6 fruit fly cellular contexts compared by ENCODE assay signal in the genomic region with DNA sequence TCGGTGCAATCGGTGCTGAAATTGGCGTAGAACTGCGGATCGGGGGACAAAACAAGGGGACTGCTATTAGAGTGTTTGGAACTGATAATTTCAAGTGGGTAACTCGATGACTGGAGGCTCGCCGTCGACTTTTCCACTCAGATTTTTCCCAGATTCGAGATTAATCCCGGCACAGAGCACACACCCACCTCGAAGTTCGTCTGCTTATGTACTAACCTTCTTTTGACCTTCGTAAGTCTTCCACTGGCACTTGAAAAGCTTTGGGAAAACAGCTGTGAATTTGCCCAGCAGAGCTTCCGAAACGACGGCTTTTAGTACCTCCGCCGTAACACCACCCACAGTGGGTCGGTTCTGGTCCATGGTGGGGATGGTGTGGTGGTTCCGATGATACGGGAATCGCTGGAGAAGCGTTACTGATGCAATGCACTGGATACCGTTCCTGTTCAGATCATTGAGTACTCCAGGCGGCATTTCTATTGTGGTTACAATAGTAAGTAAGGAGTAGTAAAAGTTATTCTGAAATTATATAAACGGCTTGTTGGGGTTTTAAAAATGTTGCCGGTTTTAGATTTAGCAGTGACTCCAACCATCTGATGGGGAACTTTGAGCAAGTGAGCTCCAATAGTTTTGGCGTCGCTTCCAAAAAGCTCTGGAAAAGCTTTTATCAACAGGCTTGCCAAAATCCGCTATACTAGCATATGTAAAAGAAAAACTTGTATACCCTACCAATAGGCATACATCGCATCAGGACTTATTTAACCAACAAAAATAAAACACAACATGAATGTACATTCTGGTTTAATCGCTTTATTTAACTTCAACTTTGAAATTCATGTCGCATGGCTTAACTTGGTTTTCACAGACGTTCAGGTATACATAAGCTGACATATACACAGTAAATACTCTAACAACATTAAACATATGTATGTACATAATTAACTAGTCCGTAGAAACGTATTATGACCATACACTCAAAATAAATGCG.
TF ChIP-seq lines count a peak whose summit lies in the region.

Gene Tpi (minus strand): TSS at position 537 of the 985 bp plus-strand sequence.

- peak; percentile 87 for TF ChIP-seq CTCF in whole organism, embryonic (GFP tag; optimal IDR thresholded peaks at IDR 0.05; lab: Kevin White, UChicago)

TF ChIP-seq in whole organism, 6 proteins besides CTCF, POLR2A, EP300 and RAD21:
- peak; percentile 61 for TF ChIP-seq CG8478 (optimal IDR thresholded peaks at IDR 0.05; lab: Kevin White, UChicago)
- no peak for TF ChIP-seq Dll (optimal IDR thresholded peaks at IDR 0.05; lab: Kevin White, UChicago)
- no peak for TF ChIP-seq usp (GFP tag; optimal IDR thresholded peaks at IDR 0.05; lab: Kevin White, UChicago)
- TF ChIP-seq EcR (GFP tag; optimal IDR thresholded peaks at IDR 0.05; lab: Kevin White, UChicago), result no peak
TF ChIP-seq in whole organism: peak in this region for 1.

TF ChIP-seq in whole organism, adult, 20 proteins besides CTCF, POLR2A, EP300 and RAD21:
- peak; percentile 32 for TF ChIP-seq CG33017 (tag; optimal IDR thresholded peaks at IDR 0.05; lab: Kevin White, UChicago)
- TF ChIP-seq tj (GFP tag; optimal IDR thresholded peaks at IDR 0.05; lab: Kevin White, UChicago), result peak; percentile 24
- TF ChIP-seq bab1 (GFP tag; optimal IDR thresholded peaks at IDR 0.05; lab: Kevin White, UChicago), result peak; percentile 57
- no peak for TF ChIP-seq CG5204 (GFP tag; optimal IDR thresholded peaks at IDR 0.05; lab: Kevin White, UChicago)
- TF ChIP-seq Hr96 (GFP tag; optimal IDR thresholded peaks at IDR 0.05; lab: Kevin White, UChicago), result no peak
- peak; percentile 50 for TF ChIP-seq ovo (GFP tag; optimal IDR thresholded peaks at IDR 0.05; lab: Kevin White, UChicago)
- peak; percentile 41 for TF ChIP-seq CG12768 (GFP tag; optimal IDR thresholded peaks at IDR 0.05; lab: Kevin White, UChicago)
- TF ChIP-seq cnc (optimal IDR thresholded peaks at IDR 0.05; lab: Kevin White, UChicago), result no peak
- peak; percentile 33 for TF ChIP-seq CG7101 (tag; optimal IDR thresholded peaks at IDR 0.05; lab: Kevin White, UChicago)
- peak; percentile 12 for TF ChIP-seq CG1620 (GFP tag; optimal IDR thresholded peaks at IDR 0.05; lab: Kevin White, UChicago)
- TF ChIP-seq CG14711 (tag; optimal IDR thresholded peaks at IDR 0.05; lab: Kevin White, UChicago), result peak; percentile 38
- peak; percentile 71 for TF ChIP-seq pad (GFP tag; optimal IDR thresholded peaks at IDR 0.05; lab: Kevin White, UChicago)
- TF ChIP-seq CG11617 (GFP tag; optimal IDR thresholded peaks at IDR 0.05; lab: Kevin White, UChicago), result peak; percentile 8

TF ChIP-seq in whole organism, embryonic, 481 proteins besides CTCF, POLR2A, EP300 and RAD21 (continues in another document):
- TF ChIP-seq CG3847 (GFP tag; IDR thresholded peaks at IDR 0.05; lab: Robert Waterston, UW), result no peak
- TF ChIP-seq CG4282 (GFP tag; optimal IDR thresholded peaks at IDR 0.05; lab: Kevin White, UChicago), result no peak
- TF ChIP-seq CG7839 (tag; optimal IDR thresholded peaks at IDR 0.05; lab: Kevin White, UChicago), result no peak
- no peak for TF ChIP-seq CG3838 (GFP tag; optimal IDR thresholded peaks at IDR 0.05; lab: Kevin White, UChicago)
- TF ChIP-seq toy (GFP tag; IDR thresholded peaks at IDR 0.05; lab: Robert Waterston, UW), result no peak
- no peak for TF ChIP-seq Nf-YC (tag; optimal IDR thresholded peaks at IDR 0.05; lab: Kevin White, UChicago)
- no peak for TF ChIP-seq Hey (tag; optimal IDR thresholded peaks at IDR 0.05; lab: Kevin White, UChicago)
- TF ChIP-seq unpg (GFP tag; optimal IDR thresholded peaks at IDR 0.05; lab: Kevin White, UChicago), result peak; percentile 62
- TF ChIP-seq CoRest (tag; optimal IDR thresholded peaks at IDR 0.05; lab: Kevin White, UChicago), result peak; percentile 13
- TF ChIP-seq cad (GFP tag; optimal IDR thresholded peaks at IDR 0.05; lab: Kevin White, UChicago), result no peak
- peak; percentile 67 for TF ChIP-seq PHDP (tag; optimal IDR thresholded peaks at IDR 0.05; lab: Kevin White, UChicago)
- TF ChIP-seq pan (optimal IDR thresholded peaks at IDR 0.05; lab: Kevin White, UChicago), result no peak
- TF ChIP-seq pan (GFP tag; optimal IDR thresholded peaks at IDR 0.05 in 1 of 2, IDR thresholded peaks at IDR 0.05 in 1 of 2), result peak in 1 of 2 experiments; percentile 28
- TF ChIP-seq YL-1 (GFP tag; optimal IDR thresholded peaks at IDR 0.05; lab: Kevin White, UChicago), result peak; percentile 50
- no peak for TF ChIP-seq scrt (GFP tag; optimal IDR thresholded peaks at IDR 0.05; lab: Kevin White, UChicago)
- TF ChIP-seq sim (GFP tag; IDR thresholded peaks at IDR 0.05; lab: Robert Waterston, UW), result no peak

TF ChIP-seq in whole organism, prepupa, 60 proteins besides CTCF, POLR2A, EP300 and RAD21 (continues in another document):
- TF ChIP-seq spab (GFP tag; optimal IDR thresholded peaks at IDR 0.05; lab: Kevin White, UChicago), result no peak
- TF ChIP-seq Smox (GFP tag; optimal IDR thresholded peaks at IDR 0.05; lab: Kevin White, UChicago), result peak; percentile 66
- TF ChIP-seq CG32006 (GFP tag; optimal IDR thresholded peaks at IDR 0.05; lab: Kevin White, UChicago), result peak; percentile 73
- TF ChIP-seq topi (GFP tag; optimal IDR thresholded peaks at IDR 0.05; lab: Kevin White, UChicago), result peak; percentile 43
- TF ChIP-seq CG8319 (GFP tag; optimal IDR thresholded peaks at IDR 0.05; lab: Kevin White, UChicago), result peak; percentile 19
- peak; percentile 1 for TF ChIP-seq CG16779 (tag; optimal IDR thresholded peaks at IDR 0.05; lab: Kevin White, UChicago)
- no peak for TF ChIP-seq CG3919 (GFP tag; optimal IDR thresholded peaks at IDR 0.05; lab: Kevin White, UChicago)
- no peak for TF ChIP-seq Hr38 (GFP tag; optimal IDR thresholded peaks at IDR 0.05; lab: Kevin White, UChicago)
- TF ChIP-seq dsx (GFP tag; optimal IDR thresholded peaks at IDR 0.05; lab: Kevin White, UChicago; ENCODE audit: poor library complexity, severe bottlenecking), result no peak
- TF ChIP-seq CG8632 (GFP tag; optimal IDR thresholded peaks at IDR 0.05; lab: Kevin White, UChicago), result peak; percentile 34
- peak; percentile 69 for TF ChIP-seq Sox14 (GFP tag; optimal IDR thresholded peaks at IDR 0.05; lab: Kevin White, UChicago)
- TF ChIP-seq CG4318 (GFP tag; optimal IDR thresholded peaks at IDR 0.05; lab: Kevin White, UChicago), result no peak
- no peak for TF ChIP-seq achi (GFP tag; optimal IDR thresholded peaks at IDR 0.05; lab: Kevin White, UChicago)
- no peak for TF ChIP-seq CG3032 (tag; optimal IDR thresholded peaks at IDR 0.05; lab: Kevin White, UChicago)
- peak; percentile 72 for TF ChIP-seq eg (GFP tag; IDR thresholded peaks at IDR 0.05; lab: Robert Waterston, UW)
- no peak for TF ChIP-seq CG6276 (GFP tag; optimal IDR thresholded peaks at IDR 0.05; lab: Kevin White, UChicago)

TF ChIP-seq in whole organism, pupa, 21 proteins besides CTCF, POLR2A, EP300 and RAD21 (continues in another document):
- TF ChIP-seq CG9948 (tag; optimal IDR thresholded peaks at IDR 0.05; lab: Kevin White, UChicago) (peak; percentile 25), D1 (tag; optimal IDR thresholded peaks at IDR 0.05; lab: Kevin White, UChicago) (no peak), EcR (GFP tag; optimal IDR thresholded peaks at IDR 0.05; lab: Kevin White, UChicago) (no peak), Snoo (tag; optimal IDR thresholded peaks at IDR 0.05; lab: Kevin White, UChicago) (no peak), Pif1B (GFP tag; optimal IDR thresholded peaks at IDR 0.05; lab: Kevin White, UChicago) (no peak), rn (GFP tag; IDR thresholded peaks at IDR 0.05; lab: Robert Waterston, UW) (no peak), CG17806 (tag; optimal IDR thresholded peaks at IDR 0.05; lab: Kevin White, UChicago) (no peak), CG4496 (GFP tag; IDR thresholded peaks at IDR 0.05; lab: Robert Waterston, UW) (peak; percentile 66; the same call in 2 of the 3 replicates), CG8301 (tag; optimal IDR thresholded peaks at IDR 0.05; lab: Kevin White, UChicago) (no peak), gl (tag; optimal IDR thresholded peaks at IDR 0.05; lab: Kevin White, UChicago) (no peak), CG15710 (tag; optimal IDR thresholded peaks at IDR 0.05; lab: Kevin White, UChicago) (peak; percentile 29), fd96Ca (GFP tag; IDR thresholded peaks at IDR 0.05; lab: Robert Waterston, UW) (0 out of 3 replicates have a peak, but pooled peaks have one; percentile 12), Pif1A (GFP tag; optimal IDR thresholded peaks at IDR 0.05; lab: Kevin White, UChicago) (no peak), CG12605 (GFP tag; IDR thresholded peaks at IDR 0.05; lab: Robert Waterston, UW) (no peak), Ets98B (GFP tag; IDR thresholded peaks at IDR 0.05; lab: Robert Waterston, UW) (peak; percentile 73), CG13204 (GFP tag; optimal IDR thresholded peaks at IDR 0.05; lab: Kevin White, UChicago) (no peak), CG14655 (GFP tag; optimal IDR thresholded peaks at IDR 0.05; lab: Kevin White, UChicago) (no peak), CG34367 (tag; optimal IDR thresholded peaks at IDR 0.05; lab: Kevin White, UChicago) (peak; percentile 49)

TF ChIP-seq in whole organism, wandering third instar larva, 38 proteins besides CTCF, POLR2A, EP300 and RAD21 (continues in another document):
- TF ChIP-seq jim (GFP tag; optimal IDR thresholded peaks at IDR 0.05; lab: Kevin White, UChicago), result no peak
- peak; percentile 60 for TF ChIP-seq fru (GFP tag; optimal IDR thresholded peaks at IDR 0.05; lab: Kevin White, UChicago)
- TF ChIP-seq woc (GFP tag; optimal IDR thresholded peaks at IDR 0.05; lab: Kevin White, UChicago), result no peak
- no peak for TF ChIP-seq Hnf4 (GFP tag; optimal IDR thresholded peaks at IDR 0.05; lab: Kevin White, UChicago)
- TF ChIP-seq Abd-B (GFP tag; optimal IDR thresholded peaks at IDR 0.05; lab: Kevin White, UChicago), result no peak
- TF ChIP-seq brk (GFP tag; optimal IDR thresholded peaks at IDR 0.05; lab: Kevin White, UChicago), result no peak
- TF ChIP-seq ey (GFP tag; optimal IDR thresholded peaks at IDR 0.05; lab: Kevin White, UChicago), result peak; percentile 52
- peak; percentile 66 for TF ChIP-seq rgr (GFP tag; optimal IDR thresholded peaks at IDR 0.05; lab: Kevin White, UChicago)
- TF ChIP-seq Sp1 (GFP tag; optimal IDR thresholded peaks at IDR 0.05; lab: Kevin White, UChicago), result no peak
- no peak for TF ChIP-seq N (GFP tag; optimal IDR thresholded peaks at IDR 0.05; lab: Kevin White, UChicago)
- peak; percentile 84 for TF ChIP-seq Myc (optimal IDR thresholded peaks at IDR 0.05; lab: Kevin White, UChicago)
- no peak for TF ChIP-seq CG32264 (GFP tag; optimal IDR thresholded peaks at IDR 0.05; lab: Kevin White, UChicago)
- TF ChIP-seq OdsH (GFP tag; optimal IDR thresholded peaks at IDR 0.05; lab: Kevin White, UChicago), result peak; percentile 53
- TF ChIP-seq br (GFP tag; optimal IDR thresholded peaks at IDR 0.05; lab: Kevin White, UChicago), result peak; percentile 65
- peak; percentile 58 for TF ChIP-seq psq (GFP tag; optimal IDR thresholded peaks at IDR 0.05; lab: Kevin White, UChicago)
- TF ChIP-seq h (GFP tag; optimal IDR thresholded peaks at IDR 0.05; lab: Kevin White, UChicago), result no peak
- no peak for TF ChIP-seq CrebA (GFP tag; optimal IDR thresholded peaks at IDR 0.05; lab: Kevin White, UChicago; ENCODE audit: borderline replicate concordance)
- TF ChIP-seq dsf (GFP tag; optimal IDR thresholded peaks at IDR 0.05; lab: Kevin White, UChicago; ENCODE audit: borderline replicate concordance), result no peak
- TF ChIP-seq usp (GFP tag; optimal IDR thresholded peaks at IDR 0.05; lab: Kevin White, UChicago), result no peak
- TF ChIP-seq tai (GFP tag; optimal IDR thresholded peaks at IDR 0.05; lab: Kevin White, UChicago), result no peak
